Worm (Caenorhabditis elegans) whole organism, young adult: ENCODE measurements around the gene AH9.4.

Experiments
- D2030.7 ChIP-seq: fragments of 200-800 bp; sonication (Bioruptor generic); IDR thresholded peaks from 2 replicates; pipeline ENCODE4 v1.3.6; 2022; ENCODE audit warnings: missing genetic modification reagents, missing genetic modification characterization, missing compliant biosample characterization
- F49E8.2 ChIP-seq: sonication (generic microtip); optimal IDR thresholded peaks from 3 replicates; lab custom pipeline; 2017; ENCODE audit warnings: missing genetic modification characterization, mild to moderate bottlenecking, missing compliant biosample characterization, antibody characterized with exemption, moderate library complexity; ENCODE audit not compliant: insufficient read depth

- no peak for TF ChIP-seq D2030.7 (GFP tag; lab: Robert Waterston, UW)
- no peak for TF ChIP-seq F49E8.2
These were observed 43.3 kb upstream of the AH9.4 start for ce11 chrX:2317480-2317879.
